Fruit fly (Drosophila melanogaster) whole organism, adult: ENCODE data around the gene Pex1.

ENCODE experiments used
- CG11617 ChIP-seq: fragments of 200-800 bp; sonication (Bioruptor generic); optimal IDR thresholded peaks from 2 replicates; lab custom pipeline; 2017; ENCODE audit warnings: mild to moderate bottlenecking, missing biosample characterization, missing genetic modification reagents, missing genetic modification characterization
- CG12768 ChIP-seq: fragments of 200-800 bp; sonication (Bioruptor generic); optimal IDR thresholded peaks from 2 replicates; lab custom pipeline; 2017; ENCODE audit warnings: missing biosample characterization, missing genetic modification characterization, mild to moderate bottlenecking, moderate library complexity, missing genetic modification reagents
- CG14711 ChIP-seq: fragments of 200-800 bp; sonication (Bioruptor generic); optimal IDR thresholded peaks from 2 replicates; lab custom pipeline; 2018; ENCODE audit warnings: missing biosample characterization, mild to moderate bottlenecking, missing genetic modification characterization, moderate library complexity
- CG1620 ChIP-seq: fragments of 200-800 bp; sonication (Bioruptor generic); optimal IDR thresholded peaks from 2 replicates; lab custom pipeline; 2016; ENCODE audit warnings: missing biosample characterization, missing genetic modification characterization
- CG33017 ChIP-seq: fragments of 200-800 bp; sonication (Bioruptor generic); optimal IDR thresholded peaks from 2 replicates; lab custom pipeline; 2018; ENCODE audit warnings: missing biosample characterization, mild to moderate bottlenecking, missing genetic modification characterization, moderate library complexity
- CG5204 ChIP-seq: fragments of 200-800 bp; sonication (Bioruptor generic); optimal IDR thresholded peaks from 2 replicates; lab custom pipeline; 2016; ENCODE audit warnings: missing biosample characterization, missing genetic modification characterization
- CG7045 ChIP-seq: fragments of 200-800 bp; sonication (Bioruptor generic); optimal IDR thresholded peaks from 2 replicates; lab custom pipeline; 2017; ENCODE audit warnings: missing biosample characterization, mild to moderate bottlenecking, missing genetic modification characterization
- CG7101 ChIP-seq: fragments of 200-800 bp; sonication (Bioruptor generic); optimal IDR thresholded peaks from 2 replicates; lab custom pipeline; 2018; ENCODE audit warnings: missing biosample characterization, mild to moderate bottlenecking, missing genetic modification characterization, moderate library complexity
- Clk ChIP-seq: fragments of 200-800 bp; sonication (Bioruptor generic); optimal IDR thresholded peaks from 2 replicates; lab custom pipeline; 2017; ENCODE audit warnings: missing biosample characterization, missing genetic modification characterization
- Crg-1 ChIP-seq: fragments of 200-800 bp; sonication (Bioruptor generic); optimal IDR thresholded peaks from 2 replicates; lab custom pipeline; 2016; ENCODE audit warnings: missing biosample characterization, missing genetic modification characterization
- Hr96 ChIP-seq: fragments of 200-800 bp; sonication (Bioruptor generic); optimal IDR thresholded peaks from 2 replicates; lab custom pipeline; 2016; ENCODE audit warnings: missing biosample characterization, missing genetic modification characterization
- Mnt ChIP-seq: fragments of 200-800 bp; sonication (Bioruptor generic); optimal IDR thresholded peaks from 2 replicates; lab custom pipeline; 2016; ENCODE audit warnings: missing biosample characterization, mild to moderate bottlenecking, missing genetic modification characterization
- bab1 ChIP-seq: fragments of 200-800 bp; sonication (Bioruptor generic); optimal IDR thresholded peaks from 3 replicates; lab custom pipeline; 2019; ENCODE audit warnings: missing biosample characterization, mild to moderate bottlenecking, missing genetic modification characterization, moderate library complexity
- cic ChIP-seq: fragments of 200-800 bp; sonication (Bioruptor generic); optimal IDR thresholded peaks from 2 replicates; lab custom pipeline; 2017; ENCODE audit warnings: missing biosample characterization, mild to moderate bottlenecking, missing genetic modification characterization, moderate library complexity
- cnc ChIP-seq, 2 experiments: fragments of >200 bp; optimal IDR thresholded peaks; 2 replicates each; lab custom pipeline; 2017
- kay ChIP-seq: fragments of 200-800 bp; sonication (Bioruptor generic); peaks from one replicate; lab custom pipeline; 2016; ENCODE audit warnings: missing biosample characterization, missing genetic modification characterization, borderline replicate concordance
- ovo ChIP-seq: fragments of 200-800 bp; sonication (Bioruptor generic); optimal IDR thresholded peaks from 2 replicates; lab custom pipeline; 2016; ENCODE audit warnings: missing biosample characterization, missing genetic modification characterization
- pad ChIP-seq: fragments of 200-800 bp; sonication (Bioruptor generic); optimal IDR thresholded peaks from 3 replicates; lab custom pipeline; 2017; ENCODE audit warnings: missing biosample characterization, missing genetic modification characterization, mild to moderate bottlenecking, moderate library complexity, missing genetic modification reagents
- tj ChIP-seq: fragments of 200-800 bp; sonication (Bioruptor generic); optimal IDR thresholded peaks from 3 replicates; lab custom pipeline; 2017; ENCODE audit warnings: missing biosample characterization, mild to moderate bottlenecking, missing genetic modification characterization, moderate library complexity
- toe ChIP-seq: fragments of 200-800 bp; sonication (Bioruptor generic); optimal IDR thresholded peaks from 2 replicates; lab custom pipeline; 2016; ENCODE audit warnings: missing biosample characterization, missing genetic modification characterization

Gene Pex1

DNA sequence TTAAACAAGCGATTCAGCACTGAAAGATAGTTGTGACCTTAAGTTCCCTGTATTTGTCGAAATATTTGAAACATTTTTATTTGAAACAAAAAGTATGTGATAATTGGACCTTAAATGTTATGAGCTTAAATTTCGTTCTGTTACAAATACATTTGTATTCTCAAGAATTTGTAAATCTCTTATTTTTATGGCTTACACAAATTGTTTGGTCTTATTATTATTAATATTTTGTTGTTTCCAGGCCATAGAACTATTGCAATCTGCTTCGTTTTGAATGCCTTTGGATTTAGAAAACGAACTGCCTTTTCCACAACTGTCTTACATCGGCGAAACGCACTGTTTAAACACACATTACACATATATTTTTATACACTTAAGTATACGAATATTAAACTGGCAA, 37.2 kb upstream of the Pex1 start, which contains the start of gene CG6661:
Gene CG6661, plus strand, starts transcription at position 301 of the 400 bp plus-strand sequence.
- TF ChIP-seq pad (GFP tag; lab: Kevin White, UChicago) = no peak
- no peak for TF ChIP-seq CG7101 (tag; lab: Kevin White, UChicago)
- TF ChIP-seq toe (GFP tag; lab: Kevin White, UChicago) = no peak
- no peak for TF ChIP-seq Clk (GFP tag; lab: Kevin White, UChicago)
- no peak for TF ChIP-seq cic (GFP tag; lab: Kevin White, UChicago)
- TF ChIP-seq CG7045 = no peak
- no peak for TF ChIP-seq Hr96 (GFP tag; lab: Kevin White, UChicago)
- TF ChIP-seq tj (GFP tag; lab: Kevin White, UChicago) = no peak
- no peak for TF ChIP-seq CG33017 (tag; lab: Kevin White, UChicago)
- no peak for TF ChIP-seq kay
- TF ChIP-seq CG14711 (tag; lab: Kevin White, UChicago) = no peak
- no peak for TF ChIP-seq CG5204 (GFP tag; lab: Kevin White, UChicago)

DNA sequence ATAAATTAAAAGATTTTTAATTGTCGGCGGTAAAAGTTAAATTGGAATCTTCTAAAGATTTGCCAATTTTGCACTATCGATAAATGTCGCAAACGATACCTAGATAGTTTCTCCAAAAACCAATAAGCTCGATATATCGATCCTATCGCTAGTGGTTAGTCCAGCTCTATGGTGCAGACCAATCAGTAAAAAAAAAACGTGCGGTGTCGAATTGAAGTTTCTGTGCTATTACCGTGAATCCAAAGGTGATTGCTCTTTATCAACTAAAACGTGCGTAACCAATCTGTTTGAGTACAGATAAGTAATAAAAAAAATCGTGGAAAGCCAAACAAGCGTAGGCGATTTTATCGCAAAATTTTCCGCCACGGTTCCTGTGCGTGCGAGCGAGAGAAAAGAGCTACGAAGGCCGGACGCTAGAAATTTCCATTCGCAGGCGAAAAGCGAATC, 34.8 kb upstream of the Pex1 start, which contains the start of gene Hsp110:
Gene Hsp110, plus strand, starts transcription at position 153 of the 447 bp plus-strand sequence.
- peak; percentile 29 for TF ChIP-seq cic (GFP tag; lab: Kevin White, UChicago)
- TF ChIP-seq Crg-1 = peak; percentile 43
- TF ChIP-seq CG5204 (GFP tag; lab: Kevin White, UChicago) = no peak
- peak; percentile 64 for TF ChIP-seq bab1 (GFP tag; lab: Kevin White, UChicago)
- peak; percentile 48 for TF ChIP-seq tj (GFP tag; lab: Kevin White, UChicago)
- TF ChIP-seq CG11617 = peak; percentile 66
- peak; percentile 4 for TF ChIP-seq ovo (GFP tag; lab: Kevin White, UChicago)
- TF ChIP-seq pad (GFP tag; lab: Kevin White, UChicago) = peak; percentile 14
- peak; percentile 43 for TF ChIP-seq CG1620 (GFP tag; lab: Kevin White, UChicago)
- TF ChIP-seq kay = peak; percentile 96
- TF ChIP-seq CG33017 (tag; lab: Kevin White, UChicago) = peak; percentile 65
- no peak for TF ChIP-seq cnc (optimal IDR thresholded peaks at IDR 0.05; lab: Kevin White, UChicago)
- no peak for TF ChIP-seq Hr96 (GFP tag; lab: Kevin White, UChicago)
- peak; percentile 94 for TF ChIP-seq Mnt (GFP tag; lab: Kevin White, UChicago)
- TF ChIP-seq CG7101 (tag; lab: Kevin White, UChicago) = peak; percentile 48
- peak; percentile 36 for TF ChIP-seq CG12768 (GFP tag; lab: Kevin White, UChicago)
- TF ChIP-seq toe (GFP tag; lab: Kevin White, UChicago) = no peak
- TF ChIP-seq CG7045 = no peak

DNA sequence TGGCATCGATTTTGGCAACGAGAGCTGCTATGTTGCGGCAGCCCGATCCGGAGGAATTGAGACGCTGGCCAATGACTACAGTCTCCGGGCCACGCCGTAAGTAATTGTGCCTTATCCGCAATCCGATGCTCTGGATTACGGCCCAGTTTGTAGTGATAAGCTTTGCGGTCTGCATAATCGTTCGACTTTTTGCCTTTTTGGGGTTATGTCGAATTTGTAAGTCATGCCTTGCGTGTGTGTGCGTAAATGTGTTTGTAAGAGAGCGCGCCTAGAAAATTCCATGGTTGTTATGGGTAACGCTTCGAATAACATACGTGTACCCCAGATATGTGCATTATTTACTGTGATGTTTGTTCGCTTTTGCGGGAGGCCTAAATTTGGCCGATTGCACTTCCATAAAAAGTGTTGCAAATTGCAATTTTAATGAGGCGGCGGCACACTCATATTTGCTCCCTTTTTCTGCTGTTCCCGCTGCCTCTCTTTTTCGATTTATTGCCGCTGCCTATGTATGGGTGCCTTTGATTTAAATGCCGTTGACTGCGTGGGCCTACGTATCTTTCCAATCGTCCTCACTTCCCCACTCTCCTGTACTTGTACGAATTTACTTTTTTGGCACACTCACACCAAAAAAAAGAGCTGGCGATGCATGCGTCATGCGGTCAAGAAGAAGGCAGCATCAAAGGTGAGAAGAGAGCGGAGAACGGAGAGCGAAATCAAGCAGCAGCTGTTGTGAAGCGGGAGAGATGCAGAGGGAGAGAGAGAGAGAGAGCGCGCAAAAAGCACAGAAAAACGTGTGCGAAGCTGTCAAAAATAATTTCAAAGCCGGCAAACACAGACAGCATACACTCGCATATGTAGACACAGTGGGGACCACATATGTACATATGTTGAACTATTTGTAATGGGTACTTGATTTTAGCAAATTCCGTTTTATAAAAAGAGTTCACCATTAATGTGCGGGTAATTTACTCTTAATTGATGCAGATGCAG, 33.7 kb upstream of the Pex1 start:
- peak; percentile 47 for TF ChIP-seq cic (GFP tag; lab: Kevin White, UChicago)
- TF ChIP-seq CG14711 (tag; lab: Kevin White, UChicago) = no peak
- no peak for TF ChIP-seq CG12768 (GFP tag; lab: Kevin White, UChicago)
- TF ChIP-seq CG7101 (tag; lab: Kevin White, UChicago) = no peak
- TF ChIP-seq CG11617 = no peak
- TF ChIP-seq Clk (GFP tag; lab: Kevin White, UChicago) = no peak
- peak; percentile 78 for TF ChIP-seq pad (GFP tag; lab: Kevin White, UChicago)
- TF ChIP-seq bab1 (GFP tag; lab: Kevin White, UChicago) = peak; percentile 2
- TF ChIP-seq cnc (optimal IDR thresholded peaks at IDR 0.05; lab: Kevin White, UChicago) = peak in 1 of 2 experiments; percentile 64
- no peak for TF ChIP-seq CG5204 (GFP tag; lab: Kevin White, UChicago)
- TF ChIP-seq Mnt (GFP tag; lab: Kevin White, UChicago) = peak; percentile 89
- TF ChIP-seq tj (GFP tag; lab: Kevin White, UChicago) = peak; percentile 33

DNA sequence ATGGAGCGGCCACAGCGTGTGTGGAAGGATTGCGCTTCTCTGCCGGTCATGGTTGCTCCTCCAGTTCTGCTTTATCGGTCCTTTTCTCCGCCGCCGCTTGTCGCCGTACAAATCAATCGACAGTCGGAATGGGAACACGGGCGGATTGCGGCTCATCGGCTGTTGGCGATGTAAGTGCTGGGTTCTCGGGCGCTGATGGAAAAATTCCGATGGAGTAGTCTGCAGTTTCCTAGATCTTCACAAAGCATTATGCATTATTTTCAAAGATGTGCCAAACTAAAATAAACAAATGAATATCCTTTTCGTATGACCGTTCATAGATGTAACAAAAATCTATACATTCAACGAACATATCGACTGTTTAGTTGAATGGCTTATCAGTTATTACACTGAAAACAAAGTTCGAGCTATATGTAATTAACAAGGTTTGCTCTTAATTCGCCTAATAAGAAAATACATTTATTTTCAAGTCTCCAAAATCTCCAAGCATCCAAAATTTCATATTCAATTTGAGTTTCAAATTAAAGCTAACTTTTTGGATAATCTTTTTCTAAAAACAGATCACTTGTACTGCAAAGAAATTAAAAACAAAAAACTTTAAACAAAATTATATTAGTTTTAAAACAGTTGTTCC, 22.0 kb upstream of the Pex1 start, which contains the start of gene Neurl4:
Gene Neurl4, minus strand, starts transcription at position 273 of the 634 bp plus-strand sequence.
- TF ChIP-seq tj (GFP tag; lab: Kevin White, UChicago) = no peak
- peak; percentile 7 for TF ChIP-seq Crg-1
- peak; percentile 56 for TF ChIP-seq CG5204 (GFP tag; lab: Kevin White, UChicago)
- peak; percentile 3 for TF ChIP-seq cic (GFP tag; lab: Kevin White, UChicago)
- TF ChIP-seq CG11617 = peak; percentile 37
- TF ChIP-seq ovo (GFP tag; lab: Kevin White, UChicago) = peak; percentile 30
- TF ChIP-seq CG7101 (tag; lab: Kevin White, UChicago) = peak; percentile 53
- TF ChIP-seq CG12768 (GFP tag; lab: Kevin White, UChicago) = no peak
- TF ChIP-seq pad (GFP tag; lab: Kevin White, UChicago) = peak; percentile 43
- no peak for TF ChIP-seq Hr96 (GFP tag; lab: Kevin White, UChicago)
- no peak for TF ChIP-seq cnc (optimal IDR thresholded peaks at IDR 0.05; lab: Kevin White, UChicago)
- peak; percentile 47 for TF ChIP-seq CG7045
- no peak for TF ChIP-seq Clk (GFP tag; lab: Kevin White, UChicago)
- TF ChIP-seq CG1620 (GFP tag; lab: Kevin White, UChicago) = peak; percentile 5
- TF ChIP-seq Mnt (GFP tag; lab: Kevin White, UChicago) = no peak
- peak; percentile 58 for TF ChIP-seq CG14711 (tag; lab: Kevin White, UChicago)
- no peak for TF ChIP-seq toe (GFP tag; lab: Kevin White, UChicago)
- TF ChIP-seq bab1 (GFP tag; lab: Kevin White, UChicago) = no peak
- no peak for TF ChIP-seq kay
- peak; percentile 49 for TF ChIP-seq CG33017 (tag; lab: Kevin White, UChicago)
